Fruit fly (Drosophila melanogaster) whole organism, wandering third instar larva: ENCODE measurements around the gene Tango9.

Experiments
- Abd-B ChIP-seq: fragments of >200 bp; optimal IDR thresholded peaks from 2 replicates; lab custom pipeline; 2017; ENCODE audit warnings: missing biosample characterization, missing genetic modification characterization
- CG32264 ChIP-seq: fragments of 200-800 bp; sonication (Bioruptor generic); optimal IDR thresholded peaks from 2 replicates; lab custom pipeline; 2016; ENCODE audit warnings: missing biosample characterization, missing genetic modification characterization
- CG9705 ChIP-seq: fragments of 200-800 bp; sonication (Bioruptor generic); optimal IDR thresholded peaks from 2 replicates; lab custom pipeline; 2018; ENCODE audit warnings: missing biosample characterization, mild to moderate bottlenecking, missing genetic modification characterization
- CrebA ChIP-seq: fragments of 200-800 bp; sonication (Bioruptor generic); optimal IDR thresholded peaks from 2 replicates; lab custom pipeline; 2016; ENCODE audit warnings: missing biosample characterization, mild to moderate bottlenecking, missing genetic modification characterization, borderline replicate concordance
- Dfd ChIP-seq: fragments of >200 bp; optimal IDR thresholded peaks from 2 replicates; lab custom pipeline; 2017; ENCODE audit warnings: missing biosample characterization, missing genetic modification characterization
- Dif ChIP-seq: fragments of 200-275, 200-300 bp; sonication (Bioruptor generic); optimal IDR thresholded peaks from 2 replicates; lab custom pipeline; 2018; ENCODE audit warnings: missing biosample characterization, missing genetic modification characterization; ENCODE audit not compliant: partially characterized antibody
- GATAd ChIP-seq: sonication (Bioruptor generic); optimal IDR thresholded peaks from 2 replicates; lab custom pipeline; 2016; ENCODE audit warnings: missing biosample characterization, missing genetic modification characterization
- HLH106 ChIP-seq: fragments of 200-800 bp; optimal IDR thresholded peaks from 3 replicates; lab custom pipeline; 2019; ENCODE audit warnings: missing biosample characterization, mild to moderate bottlenecking, missing genetic modification characterization, moderate library complexity
- Hnf4 ChIP-seq: fragments of 200-800 bp; sonication (Bioruptor generic); optimal IDR thresholded peaks from 2 replicates; lab custom pipeline; 2016; ENCODE audit warnings: missing biosample characterization, mild to moderate bottlenecking, missing genetic modification characterization
- Hr78 ChIP-seq: fragments of >200 bp; optimal IDR thresholded peaks from 2 replicates; lab custom pipeline; 2017; ENCODE audit warnings: missing biosample characterization, missing genetic modification characterization
- Hr83 ChIP-seq: fragments of 200-300 bp; sonication (Bioruptor generic); optimal IDR thresholded peaks from 2 replicates; lab custom pipeline; 2016; ENCODE audit warnings: missing biosample characterization, mild to moderate bottlenecking, missing genetic modification characterization, moderate library complexity; ENCODE audit not compliant: poor library complexity, severe bottlenecking
- Jra ChIP-seq: sonication (Bioruptor generic); optimal IDR thresholded peaks from 2 replicates; lab custom pipeline; 2016; ENCODE audit warnings: missing biosample characterization, missing genetic modification characterization
- Mio ChIP-seq: sonication (Bioruptor generic); optimal IDR thresholded peaks from 2 replicates; lab custom pipeline; 2016; ENCODE audit warnings: missing biosample characterization, missing genetic modification characterization
- Myc ChIP-seq: fragments of >200 bp; optimal IDR thresholded peaks from 2 replicates; lab custom pipeline; 2017
- N ChIP-seq: fragments of >200 bp; optimal IDR thresholded peaks from 2 replicates; lab custom pipeline; 2018; ENCODE audit warnings: missing biosample characterization, missing external identifiers, missing genetic modification characterization
- OdsH ChIP-seq: fragments of 200-800 bp; sonication (Bioruptor generic); optimal IDR thresholded peaks from 2 replicates; lab custom pipeline; 2016; ENCODE audit warnings: missing biosample characterization, mild to moderate bottlenecking, missing genetic modification characterization
- Rel ChIP-seq, 2 experiments: fragments of 200-800 bp; sonication (Bioruptor generic) in 1 of 2; optimal IDR thresholded peaks; 2 replicates in 1 of 2; 3 replicates in 1 of 2; lab custom pipeline; 2016 to 2019; ENCODE audit warnings: mild to moderate bottlenecking in 2 of 2, missing biosample characterization in 2 of 2, missing genetic modification characterization in 2 of 2, moderate library complexity in 1 of 2
- Sp1 ChIP-seq: fragments of 200-800 bp; sonication (Bioruptor generic); optimal IDR thresholded peaks from 3 replicates; lab custom pipeline; 2019; ENCODE audit warnings: missing biosample characterization, mild to moderate bottlenecking, missing genetic modification characterization, moderate library complexity
- Vsx2 ChIP-seq: fragments of 200-300, 225-300 bp; sonication (Bioruptor generic); optimal IDR thresholded peaks from 2 replicates; lab custom pipeline; 2018; ENCODE audit warnings: missing biosample characterization, missing genetic modification characterization; ENCODE audit not compliant: partially characterized antibody
- br ChIP-seq: fragments of 200-800 bp; sonication (Bioruptor generic); optimal IDR thresholded peaks from 2 replicates; lab custom pipeline; 2016; ENCODE audit warnings: missing biosample characterization, missing genetic modification characterization
- brk ChIP-seq: fragments of 200-800 bp; sonication (Bioruptor generic); optimal IDR thresholded peaks from 2 replicates; lab custom pipeline; 2016; ENCODE audit warnings: missing biosample characterization, mild to moderate bottlenecking, missing genetic modification characterization
- dl ChIP-seq, 2 experiments: fragments of 175-275, 200-275 bp in 1 of 2; fragments of 200-275 bp in 1 of 2; sonication (Bioruptor generic); optimal IDR thresholded peaks; lab custom pipeline; 2018; ENCODE audit warnings: mild to moderate bottlenecking in 2 of 2, missing biosample characterization in 2 of 2, missing genetic modification characterization in 2 of 2, moderate library complexity in 2 of 2; ENCODE audit not compliant: partially characterized antibody in 2 of 2, insufficient read depth in 1 of 2
- dmrt93B ChIP-seq: fragments of 200-800 bp; sonication (Bioruptor generic); optimal IDR thresholded peaks from 2 replicates; lab custom pipeline; 2018; ENCODE audit warnings: missing biosample characterization, mild to moderate bottlenecking, missing genetic modification characterization
- dsf ChIP-seq: sonication (Bioruptor generic); optimal IDR thresholded peaks from 2 replicates; lab custom pipeline; 2016; ENCODE audit warnings: missing biosample characterization, missing genetic modification characterization, borderline replicate concordance
- ey ChIP-seq: fragments of 200-800 bp; sonication (Bioruptor generic); optimal IDR thresholded peaks from 2 replicates; lab custom pipeline; 2016; ENCODE audit warnings: missing biosample characterization, missing genetic modification characterization
- foxo ChIP-seq, 2 experiments: fragments of 200-800 bp; sonication (Bioruptor generic); optimal IDR thresholded peaks; 2 replicates in 1 of 2; 3 replicates in 1 of 2; lab custom pipeline; 2016 to 2017; ENCODE audit warnings: missing biosample characterization in 2 of 2, missing genetic modification characterization in 2 of 2
- fru ChIP-seq: fragments of 200-800 bp; sonication (Bioruptor generic); optimal IDR thresholded peaks from 3 replicates; lab custom pipeline; 2016; ENCODE audit warnings: missing biosample characterization, mild to moderate bottlenecking, missing genetic modification characterization
- h ChIP-seq: fragments of 200-800 bp; sonication (Bioruptor generic); optimal IDR thresholded peaks from 3 replicates; lab custom pipeline; 2016; ENCODE audit warnings: missing biosample characterization, mild to moderate bottlenecking, missing genetic modification characterization
- jim ChIP-seq: fragments of 175-275, 200-325 bp; sonication (Bioruptor generic); optimal IDR thresholded peaks from 2 replicates; lab custom pipeline; 2016; ENCODE audit warnings: missing biosample characterization, mild to moderate bottlenecking, missing genetic modification characterization
- lola ChIP-seq: fragments of >200 bp; optimal IDR thresholded peaks from 2 replicates; lab custom pipeline; 2017; ENCODE audit warnings: missing biosample characterization, missing genetic modification characterization
- pan ChIP-seq: fragments of >200 bp; optimal IDR thresholded peaks from 2 replicates; lab custom pipeline; 2017
- psq ChIP-seq: fragments of 200-800 bp; sonication (Bioruptor generic); optimal IDR thresholded peaks from 3 replicates; lab custom pipeline; 2017; ENCODE audit warnings: missing biosample characterization, mild to moderate bottlenecking, missing genetic modification characterization, moderate library complexity
- rgr ChIP-seq: fragments of 200-800 bp; sonication (Bioruptor generic); optimal IDR thresholded peaks from 3 replicates; lab custom pipeline; 2016; ENCODE audit warnings: missing biosample characterization, mild to moderate bottlenecking, missing genetic modification characterization
- sage ChIP-seq: fragments of 200-800 bp; sonication (Bioruptor generic); optimal IDR thresholded peaks from 2 replicates; lab custom pipeline; 2016; ENCODE audit warnings: missing biosample characterization, mild to moderate bottlenecking, missing genetic modification characterization
- sv ChIP-seq: fragments of 200-800 bp; sonication (Bioruptor generic); optimal IDR thresholded peaks from 3 replicates; lab custom pipeline; 2016; ENCODE audit warnings: missing biosample characterization, missing genetic modification characterization
- tai ChIP-seq: sonication (Bioruptor generic); optimal IDR thresholded peaks from 2 replicates; lab custom pipeline; 2016; ENCODE audit warnings: missing biosample characterization, missing genetic modification characterization
- usp ChIP-seq: fragments of >200 bp; optimal IDR thresholded peaks from 2 replicates; lab custom pipeline; 2017; ENCODE audit warnings: missing biosample characterization, missing genetic modification characterization
- woc ChIP-seq: sonication (Bioruptor generic); optimal IDR thresholded peaks from 2 replicates; lab custom pipeline; 2016; ENCODE audit warnings: missing biosample characterization, mild to moderate bottlenecking, missing genetic modification characterization

Tango9 gene

DNA sequence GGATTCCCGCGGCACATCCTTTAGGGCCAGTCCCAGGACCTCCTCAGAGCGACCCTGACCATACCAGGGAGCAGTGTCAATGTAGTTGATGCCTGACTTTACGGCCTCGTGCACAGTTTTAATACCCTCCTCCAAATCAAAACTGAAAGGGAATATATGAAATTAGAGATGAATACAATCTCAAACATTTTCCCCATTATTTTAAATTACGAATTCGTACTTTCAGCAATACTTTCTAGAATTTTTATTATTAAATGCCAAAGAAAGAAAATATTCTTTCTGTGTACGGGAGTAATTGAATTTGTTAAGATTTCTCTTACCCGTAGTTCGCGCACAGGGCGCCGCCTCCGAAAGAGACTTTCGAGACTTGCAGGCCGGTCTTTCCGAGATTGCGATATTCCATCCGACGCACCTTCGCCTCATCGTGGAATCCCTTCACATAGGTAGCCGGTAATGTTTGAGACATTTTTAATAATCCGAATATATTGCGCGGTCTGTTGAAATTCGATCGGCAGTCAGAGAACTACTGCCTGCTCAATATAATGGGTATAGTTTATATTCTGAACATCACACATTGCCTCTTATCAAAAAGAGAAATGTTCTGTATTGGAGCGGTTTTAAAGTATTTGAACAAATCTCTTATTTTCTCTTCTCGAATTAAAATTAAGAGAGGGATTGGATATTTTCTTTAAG is 5.3 kb upstream of the Tango9 start, which contains the start of gene CG18547:
Gene CG18547, minus strand, starts transcription at position 512 of the 693 bp plus-strand sequence.
- TF ChIP-seq Sp1 (GFP tag; lab: Kevin White, UChicago) (peak; percentile 33), rgr (peak; percentile 64), br (GFP tag; lab: Kevin White, UChicago) (peak; percentile 31), CG32264 (GFP tag; lab: Kevin White, UChicago) (no peak), ey (GFP tag; lab: Kevin White, UChicago) (peak; percentile 41), dsf (GFP tag; lab: Kevin White, UChicago) (no peak), Hr78 (GFP tag; lab: Kevin White, UChicago) (no peak), usp (GFP tag; lab: Kevin White, UChicago) (no peak), Hnf4 (GFP tag; lab: Kevin White, UChicago) (peak; percentile 31), dl (GFP tag; optimal IDR thresholded peaks at IDR 0.05; lab: Kevin White, UChicago; ENCODE audit: insufficient read depth in 1 of 2, partially characterized antibody in 2 of 2) (peak in 1 of 2 experiments; percentile 1), jim (GFP tag; lab: Kevin White, UChicago) (no peak), HLH106 (tag; lab: Kevin White, UChicago) (peak; percentile 56), Dif (GFP tag; lab: Kevin White, UChicago) (peak; percentile 10), Myc (lab: Kevin White, UChicago) (no peak), CG9705 (GFP tag; lab: Kevin White, UChicago) (no peak), Abd-B (GFP tag; lab: Kevin White, UChicago) (no peak), psq (GFP tag; lab: Kevin White, UChicago) (peak; percentile 29), OdsH (GFP tag; lab: Kevin White, UChicago) (peak; percentile 56), tai (GFP tag; lab: Kevin White, UChicago) (no peak), brk (no peak), sv (GFP tag; lab: Kevin White, UChicago) (no peak), N (no peak), sage (GFP tag; lab: Kevin White, UChicago) (no peak), pan (no peak), GATAd (no peak), foxo (GFP tag; optimal IDR thresholded peaks at IDR 0.05; lab: Kevin White, UChicago) (peak in 1 of 2 experiments; percentile 69), dmrt93B (GFP tag; lab: Kevin White, UChicago) (no peak), CrebA (GFP tag; lab: Kevin White, UChicago) (no peak), fru (GFP tag; lab: Kevin White, UChicago) (peak; percentile 66), lola (GFP tag; lab: Kevin White, UChicago) (no peak), Rel (GFP tag; optimal IDR thresholded peaks at IDR 0.05; lab: Kevin White, UChicago) (no peak), Rel (tag; optimal IDR thresholded peaks at IDR 0.05; lab: Kevin White, UChicago) (no peak), Mio (no peak), Dfd (no peak), Jra (GFP tag; lab: Kevin White, UChicago) (no peak), Hr83 (no peak), Vsx2 (GFP tag; lab: Kevin White, UChicago) (no peak), woc (GFP tag; lab: Kevin White, UChicago) (peak; percentile 25), h (GFP tag; lab: Kevin White, UChicago) (peak; percentile 65)

DNA sequence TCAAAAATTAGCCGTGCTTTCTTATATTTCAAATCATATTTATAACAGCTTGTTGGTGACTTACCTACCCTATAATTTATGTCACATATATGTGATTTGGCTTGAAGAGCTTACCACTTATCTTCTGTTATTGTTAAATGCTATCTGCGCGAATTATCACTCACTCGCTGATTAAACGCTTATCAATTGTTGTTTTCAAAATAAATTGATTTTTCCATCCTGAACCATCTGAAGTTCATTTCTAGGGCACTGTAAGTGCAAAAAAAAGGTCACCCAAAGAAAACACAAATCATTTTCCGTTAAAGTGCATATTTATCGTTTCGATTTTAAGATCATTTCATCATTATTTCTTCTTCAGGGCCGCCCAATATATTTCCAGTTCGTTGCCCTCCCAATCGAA is 3.6 kb upstream of the Tango9 start:
- no peak for TF ChIP-seq Jra (GFP tag; lab: Kevin White, UChicago)
- no peak for TF ChIP-seq dl (GFP tag; optimal IDR thresholded peaks at IDR 0.05; lab: Kevin White, UChicago; ENCODE audit: insufficient read depth in 1 of 2, partially characterized antibody in 2 of 2)
- TF ChIP-seq jim (GFP tag; lab: Kevin White, UChicago), result no peak
- no peak for TF ChIP-seq woc (GFP tag; lab: Kevin White, UChicago)
- no peak for TF ChIP-seq Rel (GFP tag; optimal IDR thresholded peaks at IDR 0.05; lab: Kevin White, UChicago)
- no peak for TF ChIP-seq Rel (tag; optimal IDR thresholded peaks at IDR 0.05; lab: Kevin White, UChicago)
- TF ChIP-seq fru (GFP tag; lab: Kevin White, UChicago), result no peak
- TF ChIP-seq OdsH (GFP tag; lab: Kevin White, UChicago), result no peak
- TF ChIP-seq Hnf4 (GFP tag; lab: Kevin White, UChicago), result no peak
- TF ChIP-seq h (GFP tag; lab: Kevin White, UChicago), result no peak
- TF ChIP-seq GATAd, result no peak
- TF ChIP-seq lola (GFP tag; lab: Kevin White, UChicago), result no peak
- TF ChIP-seq Sp1 (GFP tag; lab: Kevin White, UChicago), result no peak
- no peak for TF ChIP-seq usp (GFP tag; lab: Kevin White, UChicago)
- no peak for TF ChIP-seq dmrt93B (GFP tag; lab: Kevin White, UChicago)
- TF ChIP-seq Vsx2 (GFP tag; lab: Kevin White, UChicago), result no peak
- TF ChIP-seq Hr83, result no peak
- TF ChIP-seq Hr78 (GFP tag; lab: Kevin White, UChicago), result no peak
